Worm (Caenorhabditis elegans): Measurements from ENCODE around the gene mpz-4.
A peak's percentile ranks its signal among the peaks of the same experiment; 100 is the strongest.

Gene mpz-4

ce11 chrIV:4810377-4810984 is 16.6 kb downstream of the mpz-4 start, which contains the start of gene eif-1.A (continued):
- no peak for TF ChIP-seq Y105C5A.15 (GFP tag; IDR thresholded peaks at IDR 0.05)
- TF ChIP-seq madf-9 (GFP tag; conservative IDR thresholded peaks at IDR 0.05): no peak
- no peak for TF ChIP-seq cey-2 (tag; optimal IDR thresholded peaks at IDR 0.05; ENCODE audit: borderline replicate concordance, insufficient read depth)
- peak; percentile 87 for TF ChIP-seq mes-2 (tag; optimal IDR thresholded peaks at IDR 0.05; ENCODE audit: poor library complexity, severe bottlenecking)
- no peak for TF ChIP-seq F26F4.8 (GFP tag; conservative IDR thresholded peaks at IDR 0.05)
- no peak for TF ChIP-seq dmd-9 (GFP tag; IDR thresholded peaks at IDR 0.05)
- peak; percentile 66 for TF ChIP-seq lin-38 (GFP tag; IDR thresholded peaks at IDR 0.05)
- TF ChIP-seq ces-1 (GFP tag; optimal IDR thresholded peaks at IDR 0.05): no peak
- TF ChIP-seq dmd-8 (GFP tag; IDR thresholded peaks at IDR 0.05): no peak
- no peak for TF ChIP-seq madf-5 (GFP tag; IDR thresholded peaks at IDR 0.05)
- TF ChIP-seq lsy-2 (tag; optimal IDR thresholded peaks at IDR 0.05): peak in 1 of 2 experiments; percentile 85
- TF ChIP-seq daf-16 (GFP tag; optimal IDR thresholded peaks at IDR 0.05): no peak
- peak; percentile 40 for TF ChIP-seq daf-16 (tag; optimal IDR thresholded peaks at IDR 0.05)

- TF ChIP-seq zip-2 (tag; optimal IDR thresholded peaks at IDR 0.05): no peak
- TF ChIP-seq attf-4 (tag; optimal IDR thresholded peaks at IDR 0.05): no peak
- TF ChIP-seq hlh-30 (tag; optimal IDR thresholded peaks at IDR 0.05; ENCODE audit: insufficient read depth): no peak
- TF ChIP-seq nhr-41 (GFP tag; IDR thresholded peaks at IDR 0.05): no peak
- no peak for TF ChIP-seq nhr-111 (GFP tag; optimal IDR thresholded peaks at IDR 0.05)
- TF ChIP-seq madf-9 (GFP tag; conservative IDR thresholded peaks at IDR 0.05): no peak
- TF ChIP-seq unc-39 (tag; optimal IDR thresholded peaks at IDR 0.05): no peak
- no peak for TF ChIP-seq mep-1 (tag; optimal IDR thresholded peaks at IDR 0.05)
- no peak for TF ChIP-seq spr-1 (tag; optimal IDR thresholded peaks at IDR 0.05)
- no peak for TF ChIP-seq lin-29 (GFP tag; IDR thresholded peaks at IDR 0.05)
- no peak for TF ChIP-seq hmg-1.1 (GFP tag; IDR thresholded peaks at IDR 0.05)
- TF ChIP-seq arid-1 (GFP tag; conservative IDR thresholded peaks at IDR 0.05): no peak
- TF ChIP-seq daf-12 (tag; optimal IDR thresholded peaks at IDR 0.05): no peak
Observed at ce11 chrIV:4809813-4810212, 17.3 kb downstream of the mpz-4 start, which contains the start of gene H06H21.37. Gene H06H21.37, minus strand, starts transcription at chrIV:4809974.

- no peak for TF ChIP-seq unc-130 (GFP tag; optimal IDR thresholded peaks at IDR 0.05)
- TF ChIP-seq dmd-8 (GFP tag; IDR thresholded peaks at IDR 0.05): no peak
- no peak for TF ChIP-seq nhr-237 (tag; optimal IDR thresholded peaks at IDR 0.05)
- TF ChIP-seq lin-15B (tag; optimal IDR thresholded peaks at IDR 0.05): no peak
- no peak for TF ChIP-seq daf-19 (GFP tag; conservative IDR thresholded peaks at IDR 0.05)
- TF ChIP-seq ceh-32 (tag; optimal IDR thresholded peaks at IDR 0.05; ENCODE audit: poor library complexity): no peak
- no peak for TF ChIP-seq R02D3.7 (tag; optimal IDR thresholded peaks at IDR 0.05)
- TF ChIP-seq lsy-2 (tag; optimal IDR thresholded peaks at IDR 0.05): no peak
- TF ChIP-seq mxl-3 (GFP tag; optimal IDR thresholded peaks at IDR 0.05): no peak
- TF ChIP-seq mdl-1 (tag; optimal IDR thresholded peaks at IDR 0.05): no peak
- no peak for TF ChIP-seq Y5F2A.4 (GFP tag; optimal IDR thresholded peaks at IDR 0.05)
- TF ChIP-seq F49E8.2 (tag; optimal IDR thresholded peaks at IDR 0.05; ENCODE audit: borderline replicate concordance): no peak
- no peak for TF ChIP-seq ztf-7 (tag; optimal IDR thresholded peaks at IDR 0.05)
- TF ChIP-seq lin-39 (tag; optimal IDR thresholded peaks at IDR 0.05): no peak
- no peak for TF ChIP-seq madf-5 (GFP tag; IDR thresholded peaks at IDR 0.05)
- TF ChIP-seq nhr-10 (tag; optimal IDR thresholded peaks at IDR 0.05): no peak
- TF ChIP-seq ceh-82 (tag; optimal IDR thresholded peaks at IDR 0.05): no peak
- no peak for TF ChIP-seq nhr-48 (tag; optimal IDR thresholded peaks at IDR 0.05)
- TF ChIP-seq Y48G9A.11 (GFP tag; IDR thresholded peaks at IDR 0.05): no peak
- TF ChIP-seq daf-16 (GFP tag; optimal IDR thresholded peaks at IDR 0.05): no peak
- TF ChIP-seq daf-16 (tag; optimal IDR thresholded peaks at IDR 0.05): no peak
Observed at ce11 chrIV:4809397-4809796, 17.7 kb downstream of the mpz-4 start, which contains the start of gene ubxn-6. Gene ubxn-6, minus strand, starts transcription at chrIV:4809497.
